Worm (Caenorhabditis elegans) whole organism, L4 larva: Measurements from ENCODE around the gene R11F4.2.

Experiments
- ceh-62 ChIP-seq: sonication (generic microtip); optimal IDR thresholded peaks from 2 replicates; lab custom pipeline; 2017; ENCODE audit warnings: missing biosample characterization, missing genetic modification characterization
- nhr-237 ChIP-seq: sonication (generic microtip); optimal IDR thresholded peaks from 2 replicates; lab custom pipeline; 2017; ENCODE audit warnings: missing biosample characterization, missing genetic modification characterization
- tag-97 ChIP-seq: fragments of 200-800 bp; sonication (Bioruptor generic); IDR thresholded peaks from 2 replicates; pipeline ENCODE4 v1.3.6; 2022; ENCODE audit warnings: missing genetic modification characterization, missing compliant biosample characterization
- unc-62 ChIP-seq, 3 experiments: fragments of 150-350 bp in 1 of 3; sonication (generic microtip); optimal IDR thresholded peaks in 2 of 3; peaks in 1 of 3; 1 replicate in 1 of 3; 2 replicates in 2 of 3; lab custom pipeline; 2014 to 2017; ENCODE audit warnings: missing biosample characterization in 3 of 3, missing genetic modification characterization in 3 of 3, missing genetic modification reagents in 3 of 3, missing genotype in 1 of 3

ce11 chrII:4125239-4125638, 42.4 kb downstream of the R11F4.2 start:
- no peak for TF ChIP-seq ceh-62 (tag; lab: Kevin White, UChicago)
- TF ChIP-seq nhr-237 (tag; lab: Kevin White, UChicago) = no peak
- TF ChIP-seq unc-62 (GFP tag; optimal IDR thresholded peaks at IDR 0.05 in 1 of 2; lab: Kevin White, UChicago) = no peak
- no peak for TF ChIP-seq unc-62 (tag; optimal IDR thresholded peaks at IDR 0.05; lab: Kevin White, UChicago)
- no peak for TF ChIP-seq tag-97 (GFP tag; lab: Robert Waterston, UW)
